Worm (Caenorhabditis elegans) whole organism, young adult: Measurements from ENCODE around the gene col-181.

Source experiments
- F33H1.4 ChIP-seq: fragments of 200-800 bp; sonication (Bioruptor generic); IDR thresholded peaks from 2 replicates; pipeline ENCODE4 v1.3.6; 2022; ENCODE audit warnings: missing genetic modification reagents, missing genetic modification characterization, missing compliant biosample characterization
- F57A8.1 ChIP-seq: fragments of 200-800 bp; sonication (Bioruptor generic); optimal IDR thresholded peaks from 2 replicates; lab custom pipeline; 2018; ENCODE audit warnings: mild to moderate bottlenecking, missing genetic modification characterization, moderate library complexity, missing compliant biosample characterization
- F57C9.4 ChIP-seq: sonication (generic microtip); optimal IDR thresholded peaks from 2 replicates; lab custom pipeline; 2017; ENCODE audit warnings: mild to moderate bottlenecking, missing genetic modification characterization, missing compliant biosample characterization
- Y56A3A.18 ChIP-seq: fragments of 200-800 bp; sonication (Bioruptor generic); IDR thresholded peaks from 2 replicates; pipeline ENCODE4 v1.3.6; 2022; ENCODE audit warnings: missing genetic modification reagents, missing genetic modification characterization, missing compliant biosample characterization
- ceh-91 ChIP-seq: fragments of 200-800 bp; sonication (Bioruptor generic); IDR thresholded peaks from 2 replicates; pipeline ENCODE4 v1.3.6; 2022; ENCODE audit warnings: missing genetic modification reagents, missing genetic modification characterization, missing compliant biosample characterization
- hrde-1 ChIP-seq: sonication (generic microtip); optimal IDR thresholded peaks from 2 replicates; lab custom pipeline; 2016; ENCODE audit warnings: missing genetic modification characterization, mild to moderate bottlenecking, missing compliant biosample characterization, moderate library complexity, missing genotype, missing genetic modification reagents, borderline replicate concordance
- lin-40 ChIP-seq: sonication (generic microtip); optimal IDR thresholded peaks from 2 replicates; lab custom pipeline; 2016; ENCODE audit warnings: missing genetic modification characterization, mild to moderate bottlenecking, missing compliant biosample characterization, missing genotype, missing genetic modification reagents
- lsl-1 ChIP-seq: fragments of 200-800 bp; sonication (Bioruptor generic); optimal IDR thresholded peaks from 2 replicates; lab custom pipeline; 2018; ENCODE audit warnings: mild to moderate bottlenecking, missing genetic modification characterization, moderate library complexity, missing compliant biosample characterization
- nfya-1 ChIP-seq: sonication (generic microtip); optimal IDR thresholded peaks from 2 replicates; lab custom pipeline; 2017; ENCODE audit warnings: antibody characterized with exemption, missing compliant biosample characterization, missing genetic modification characterization, borderline replicate concordance; ENCODE audit not compliant: insufficient read depth
- unc-62 ChIP-seq: fragments of 150-350 bp; optimal IDR thresholded peaks from 2 replicates; lab custom pipeline; 2014; ENCODE audit warnings: missing biosample characterization, missing genetic modification reagents, missing genetic modification characterization

- TF ChIP-seq lin-40 (no peak), F33H1.4 (no peak), lsl-1 (GFP tag; lab: Kevin White, UChicago) (no peak), Y56A3A.18 (GFP tag; lab: Robert Waterston, UW) (no peak), hrde-1 (tag; lab: Kevin White, UChicago) (no peak), unc-62 (GFP tag; lab: Kevin White, UChicago) (no peak), ceh-91 (GFP tag; lab: Robert Waterston, UW) (no peak), F57C9.4 (no peak), nfya-1 (tag; lab: Kevin White, UChicago) (no peak), F57A8.1 (GFP tag; lab: Kevin White, UChicago) (no peak)
Observed at ce11 chrX:12105458-12105857, 728 bp downstream of the col-181 start.
